Worm (Caenorhabditis elegans) whole organism, L4 larva: ENCODE results near the gene T06C10.3.

Experiments used
- Y105C5A.15 ChIP-seq: fragments of 200-800 bp; sonication (Bioruptor generic); IDR thresholded peaks from 2 replicates; pipeline ENCODE4 v1.3.6; 2022; ENCODE audit warnings: missing genetic modification characterization, missing compliant biosample characterization
- Y5F2A.4 ChIP-seq: fragments of 200-800 bp; sonication (Bioruptor generic); optimal IDR thresholded peaks from 2 replicates; lab custom pipeline; 2018; ENCODE audit warnings: mild to moderate bottlenecking, missing genetic modification characterization, missing compliant biosample characterization
- ZK546.5 ChIP-seq, 2 experiments: sonication (generic microtip); optimal IDR thresholded peaks; 2 replicates each; lab custom pipeline; 2017; ENCODE audit warnings: missing biosample characterization in 2 of 2, missing genetic modification characterization in 2 of 2
- aha-1 ChIP-seq: fragments of 150-350 bp; peaks from one replicate; lab custom pipeline; 2014; ENCODE audit warnings: missing biosample characterization, missing genetic modification characterization
- aly-2 ChIP-seq: sonication (generic microtip); optimal IDR thresholded peaks from 2 replicates; lab custom pipeline; 2018; ENCODE audit warnings: missing biosample characterization, missing genetic modification characterization
- ceh-44 ChIP-seq: fragments of 200-800 bp; sonication (Bioruptor generic); IDR thresholded peaks from 2 replicates; pipeline ENCODE4 v1.3.6; 2022; ENCODE audit warnings: missing genetic modification reagents, missing genetic modification characterization, missing compliant biosample characterization
- ces-1 ChIP-seq: fragments of 150-350 bp; sonication (generic microtip); optimal IDR thresholded peaks from 4 replicates; lab custom pipeline; 2014; ENCODE audit warnings: missing biosample characterization, missing genetic modification reagents, missing genetic modification characterization
- daf-16 ChIP-seq, 3 experiments: sonication (generic microtip); optimal IDR thresholded peaks; 2 replicates each; lab custom pipeline; 2016 to 2017; ENCODE audit warnings: missing genetic modification characterization in 3 of 3, missing genetic modification reagents in 3 of 3, mild to moderate bottlenecking in 2 of 3, missing compliant biosample characterization in 2 of 3, missing biosample characterization in 1 of 3, moderate library complexity in 1 of 3
- daf-19 ChIP-seq: fragments of 200-800 bp; sonication (Bioruptor generic); conservative IDR thresholded peaks from 2 replicates; pipeline ENCODE4 v1.3.6; 2022; ENCODE audit warnings: missing genetic modification characterization, missing compliant biosample characterization
- daf-8 ChIP-seq: fragments of 200-800 bp; sonication (Bioruptor generic); IDR thresholded peaks from 2 replicates; pipeline ENCODE4 v1.3.6; 2022; ENCODE audit warnings: missing genetic modification characterization, missing compliant biosample characterization
- dmd-9 ChIP-seq: fragments of 200-800 bp; sonication (Bioruptor generic); IDR thresholded peaks from 2 replicates; pipeline ENCODE4 v1.3.6; 2022; ENCODE audit warnings: missing genetic modification reagents, missing genetic modification characterization, missing compliant biosample characterization
- dpl-1 ChIP-seq: fragments of 150-350 bp; optimal IDR thresholded peaks from 2 replicates; lab custom pipeline; 2014; ENCODE audit warnings: missing biosample characterization, missing genetic modification reagents, missing genetic modification characterization
- dve-1 ChIP-seq: sonication (generic microtip); optimal IDR thresholded peaks from 2 replicates; lab custom pipeline; 2017; ENCODE audit warnings: antibody characterized with exemption, mild to moderate bottlenecking, missing genetic modification characterization, missing compliant biosample characterization; ENCODE audit not compliant: insufficient read depth
- egl-43 ChIP-seq: fragments of 200-800 bp; sonication (Bioruptor generic); IDR thresholded peaks from 2 replicates; pipeline ENCODE4 v1.3.6; 2022; ENCODE audit warnings: missing genetic modification reagents, missing genetic modification characterization, missing compliant biosample characterization
- fkh-10 ChIP-seq: fragments of 150-350 bp; optimal IDR thresholded peaks from 2 replicates; lab custom pipeline; 2014; ENCODE audit warnings: missing biosample characterization, missing genetic modification reagents, missing genetic modification characterization
- hlh-11 ChIP-seq: fragments of 200-800 bp; sonication (Bioruptor generic); optimal IDR thresholded peaks from 2 replicates; lab custom pipeline; 2018; ENCODE audit warnings: mild to moderate bottlenecking, missing genetic modification characterization, missing compliant biosample characterization
- hmg-1.1 ChIP-seq: fragments of 200-800 bp; sonication (Bioruptor generic); IDR thresholded peaks from 2 replicates; pipeline ENCODE4 v1.3.6; 2022; ENCODE audit warnings: missing genetic modification reagents, missing genetic modification characterization, missing compliant biosample characterization
- jun-1 ChIP-seq: fragments of 150-350 bp; optimal IDR thresholded peaks from 2 replicates; lab custom pipeline; 2014; ENCODE audit warnings: missing biosample characterization, missing genetic modification reagents, missing genetic modification characterization
- lin-38 ChIP-seq: fragments of 200-800 bp; sonication (Bioruptor generic); IDR thresholded peaks from 2 replicates; pipeline ENCODE4 v1.3.6; 2022; ENCODE audit warnings: missing genetic modification reagents, missing genetic modification characterization, missing compliant biosample characterization
- lin-39 ChIP-seq: fragments of 150-350 bp; optimal IDR thresholded peaks from 2 replicates; lab custom pipeline; 2014; ENCODE audit warnings: missing biosample characterization, missing genetic modification reagents, missing genetic modification characterization
- mes-2 ChIP-seq: sonication (generic microtip); optimal IDR thresholded peaks from 2 replicates; lab custom pipeline; 2016; ENCODE audit warnings: missing genotype, mild to moderate bottlenecking, missing genetic modification characterization, missing compliant biosample characterization; ENCODE audit not compliant: poor library complexity, severe bottlenecking
- mxl-3 ChIP-seq: fragments of 200-800 bp; sonication (Bioruptor generic); optimal IDR thresholded peaks from 2 replicates; lab custom pipeline; 2018; ENCODE audit warnings: mild to moderate bottlenecking, missing genetic modification characterization, missing compliant biosample characterization
- nhr-11 ChIP-seq: fragments of 150-350 bp; optimal IDR thresholded peaks from 2 replicates; lab custom pipeline; 2014; ENCODE audit warnings: missing biosample characterization, missing genetic modification characterization
- nhr-25 ChIP-seq: sonication (generic microtip); optimal IDR thresholded peaks from 2 replicates; lab custom pipeline; 2017; ENCODE audit warnings: missing genetic modification characterization, mild to moderate bottlenecking, missing compliant biosample characterization, antibody characterized with exemption, moderate library complexity, borderline replicate concordance; ENCODE audit not compliant: insufficient read depth
- nhr-28 ChIP-seq: fragments of 150-350 bp; optimal IDR thresholded peaks from 2 replicates; lab custom pipeline; 2014; ENCODE audit warnings: missing biosample characterization, missing genetic modification characterization
- nhr-48 ChIP-seq: sonication (generic microtip); optimal IDR thresholded peaks from 2 replicates; lab custom pipeline; 2016; ENCODE audit warnings: mild to moderate bottlenecking, missing genetic modification characterization, missing compliant biosample characterization
- nhr-77 ChIP-seq: fragments of 150-350 bp; optimal IDR thresholded peaks from 2 replicates; lab custom pipeline; 2014; ENCODE audit warnings: missing biosample characterization, missing genetic modification characterization
- php-3 ChIP-seq: fragments of 200-800 bp; sonication (Bioruptor generic); IDR thresholded peaks from 2 replicates; pipeline ENCODE4 v1.3.6; 2022; ENCODE audit warnings: missing genetic modification reagents, missing genetic modification characterization, missing compliant biosample characterization
- pqm-1 ChIP-seq: sonication (generic microtip); optimal IDR thresholded peaks from 2 replicates; lab custom pipeline; 2017; ENCODE audit warnings: missing biosample characterization, missing genetic modification characterization
- spr-3 ChIP-seq: fragments of 200-800 bp; sonication (Bioruptor generic); optimal IDR thresholded peaks from 2 replicates; lab custom pipeline; 2018; ENCODE audit warnings: mild to moderate bottlenecking, missing genetic modification characterization, missing compliant biosample characterization
- tag-97 ChIP-seq: fragments of 200-800 bp; sonication (Bioruptor generic); IDR thresholded peaks from 2 replicates; pipeline ENCODE4 v1.3.6; 2022; ENCODE audit warnings: missing genetic modification characterization, missing compliant biosample characterization

Gene T06C10.3

DNA sequence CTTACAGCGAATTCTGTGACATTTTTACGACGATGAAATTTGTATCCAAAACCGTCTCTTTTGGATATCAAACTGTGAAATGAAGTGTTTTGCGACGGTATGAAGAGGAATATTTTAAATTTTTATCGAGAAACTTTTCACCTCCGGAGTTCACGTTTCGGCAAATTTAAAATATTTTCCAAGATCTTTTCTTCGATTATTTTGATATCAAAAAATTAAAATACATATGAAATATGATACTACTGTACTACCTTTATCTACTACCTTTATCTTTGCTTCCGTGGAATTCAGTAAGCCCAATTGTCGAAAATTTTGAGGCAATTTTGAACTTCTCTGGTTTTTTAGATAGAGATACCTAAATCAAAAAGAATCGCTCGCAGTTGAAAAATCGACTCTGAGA lies 7.2 kb downstream of the T06C10.3 start, which contains the start of gene kin-26 (continued):
- TF ChIP-seq tag-97 (GFP tag; lab: Robert Waterston, UW) (no peak), egl-43 (GFP tag; lab: Robert Waterston, UW) (no peak), lin-38 (GFP tag; lab: Robert Waterston, UW) (no peak), hmg-1.1 (no peak)

DNA sequence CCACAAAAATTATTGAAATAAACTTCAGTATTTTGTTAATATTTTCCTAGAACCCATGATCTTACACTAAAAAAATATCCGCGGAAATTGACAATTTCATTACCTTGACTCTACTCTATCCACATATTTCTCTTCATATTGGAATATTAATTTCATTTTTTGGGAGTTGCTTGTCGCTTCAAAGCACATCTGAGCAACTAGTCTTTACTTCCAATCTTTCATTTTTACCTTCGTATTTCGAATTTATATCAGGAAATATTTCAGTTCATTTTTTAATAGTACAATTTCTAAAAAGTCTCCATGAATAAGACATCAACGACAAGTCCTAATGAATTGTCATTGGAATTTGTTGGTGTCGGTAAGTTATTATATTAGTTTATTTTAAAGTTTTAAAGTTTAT lies 8.5 kb downstream of the T06C10.3 start, which contains the start of gene srt-73:
srt-73 (plus strand) TSS at position 301 of the 400 bp plus-strand sequence.
- TF ChIP-seq dpl-1 (GFP tag; lab: Kevin White, UChicago) (no peak), nhr-11 (tag; lab: Kevin White, UChicago) (no peak), Y105C5A.15 (GFP tag; lab: Robert Waterston, UW) (no peak), hlh-11 (tag; lab: Kevin White, UChicago) (no peak), daf-8 (GFP tag; lab: Robert Waterston, UW) (no peak), nhr-28 (no peak), dmd-9 (no peak), nhr-25 (tag; lab: Kevin White, UChicago) (no peak), mes-2 (no peak), lin-39 (tag; lab: Kevin White, UChicago) (no peak), daf-19 (no peak), mxl-3 (GFP tag; lab: Kevin White, UChicago) (no peak)
- TF ChIP-seq, all 104 proteins: peak for 0

DNA sequence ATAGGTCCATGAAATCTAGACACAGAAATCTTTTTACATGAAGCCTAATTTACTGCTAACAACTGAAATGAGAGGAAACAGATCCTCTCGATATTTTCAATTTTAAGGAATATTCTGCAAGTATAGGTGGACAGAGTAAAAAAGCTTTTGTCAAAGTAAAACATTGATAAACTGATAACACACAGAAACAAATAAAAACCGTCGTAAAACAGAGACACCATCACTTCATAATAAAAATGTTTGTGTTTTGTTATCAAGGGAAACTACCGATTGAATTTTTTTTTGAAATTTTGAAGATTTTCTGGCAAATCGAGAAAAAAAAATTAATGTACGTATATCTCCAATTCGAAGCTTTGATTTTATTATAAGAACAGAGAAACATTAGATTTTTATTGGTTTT lies 10.6 kb downstream of the T06C10.3 start:
- peak; percentile 6 for TF ChIP-seq nhr-77 (tag; lab: Kevin White, UChicago)
- no peak for TF ChIP-seq daf-16 (GFP tag; optimal IDR thresholded peaks at IDR 0.05; lab: Kevin White, UChicago)
- TF ChIP-seq daf-16 (tag; optimal IDR thresholded peaks at IDR 0.05; lab: Kevin White, UChicago), result peak; percentile 44
- TF ChIP-seq dve-1 (tag; lab: Kevin White, UChicago), result peak; percentile 44
- peak; percentile 18 for TF ChIP-seq aha-1 (tag; lab: Kevin White, UChicago)
- TF ChIP-seq jun-1 (tag; lab: Kevin White, UChicago), result no peak
- TF ChIP-seq php-3 (GFP tag; lab: Robert Waterston, UW), result peak; percentile 67
- TF ChIP-seq spr-3 (GFP tag; lab: Kevin White, UChicago), result no peak
- TF ChIP-seq nhr-28, result peak; percentile 14
- no peak for TF ChIP-seq ZK546.5 (tag; optimal IDR thresholded peaks at IDR 0.05; lab: Kevin White, UChicago)
- peak; percentile 49 for TF ChIP-seq pqm-1 (tag; lab: Kevin White, UChicago)
- TF ChIP-seq, all 104 proteins: peak for 7

DNA sequence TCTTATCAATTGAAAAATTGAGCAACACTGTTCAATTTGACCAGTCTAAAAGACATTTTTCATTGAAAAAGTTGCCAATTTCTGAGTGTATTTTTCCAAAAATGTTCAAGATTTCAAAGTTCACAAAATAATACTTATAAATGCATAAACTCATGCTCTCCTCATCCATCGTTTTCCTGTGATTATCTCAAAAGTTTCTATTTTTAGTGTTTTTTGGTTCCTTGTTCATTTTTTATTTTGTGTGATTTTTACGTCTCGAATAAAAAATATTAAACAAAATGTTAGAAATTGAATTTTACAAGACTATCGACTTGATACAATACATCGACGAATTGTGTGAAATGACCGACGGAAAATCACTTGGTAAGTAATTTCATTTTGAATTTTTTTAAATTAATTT lies 11.2 kb downstream of the T06C10.3 start, which contains the start of gene atic-1:
atic-1 (plus strand) TSS at position 301 of the 400 bp plus-strand sequence.
- no peak for TF ChIP-seq lin-38 (GFP tag; lab: Robert Waterston, UW)

DNA sequence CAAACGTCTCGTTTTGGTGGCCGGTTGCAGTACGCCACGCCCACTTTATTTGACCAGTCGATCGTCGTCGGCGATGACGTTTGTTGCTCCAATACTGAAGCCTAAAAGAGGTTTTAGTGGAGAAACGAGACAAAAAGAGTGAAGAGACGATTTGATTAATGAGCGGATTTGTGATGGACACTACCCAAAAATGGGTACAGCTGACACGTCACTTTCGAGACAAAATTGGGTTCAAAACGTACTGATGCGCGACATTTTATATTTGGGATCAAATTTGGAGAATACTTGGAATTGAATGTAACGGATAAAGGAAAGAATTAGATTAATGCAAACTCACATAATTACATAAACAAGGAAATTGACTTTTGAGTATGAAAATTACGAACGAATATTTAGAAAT lies 26.9 kb downstream of the T06C10.3 start, which contains the start of gene ilys-4:
ilys-4 (minus strand) TSS at position 101 of the 400 bp plus-strand sequence.
- TF ChIP-seq Y5F2A.4 (GFP tag; lab: Kevin White, UChicago), result no peak
- no peak for TF ChIP-seq aly-2 (tag; lab: Kevin White, UChicago)
- TF ChIP-seq ceh-44 (GFP tag; lab: Robert Waterston, UW), result no peak
- TF ChIP-seq nhr-48 (tag; lab: Kevin White, UChicago), result no peak
- TF ChIP-seq, all 104 proteins: peak for 0

DNA sequence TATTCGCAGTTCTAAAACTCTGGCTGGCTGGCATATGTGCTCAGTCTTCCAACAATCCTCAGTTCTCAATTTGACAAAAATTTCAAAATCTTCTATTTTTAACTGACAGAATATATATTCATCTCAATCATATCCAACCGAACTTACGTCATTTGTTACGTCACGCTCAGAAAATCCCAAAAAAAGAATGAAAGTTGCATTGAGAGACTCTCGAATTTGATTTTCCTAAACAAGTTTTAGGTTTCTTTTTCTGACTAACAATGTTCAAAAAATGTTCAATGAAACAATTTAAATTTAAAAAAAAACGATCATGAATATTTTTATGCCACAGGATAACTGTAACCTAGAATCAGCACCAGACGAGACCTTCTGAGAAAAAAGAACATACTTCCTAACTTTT lies 27.4 kb downstream of the T06C10.3 start:
- TF ChIP-seq ces-1 (GFP tag; lab: Kevin White, UChicago) (peak; percentile 53), fkh-10 (GFP tag; lab: Kevin White, UChicago) (peak; percentile 53), dve-1 (tag; lab: Kevin White, UChicago) (no peak)
- TF ChIP-seq, all 104 proteins: peak for 2
